Worm (Caenorhabditis elegans) whole organism, late embryonic: Measurements from ENCODE around the gene clec-233.

Experiments
- C38D4.7 ChIP-seq: fragments of 200-800 bp; sonication (Bioruptor generic); optimal IDR thresholded peaks from 2 replicates; lab custom pipeline; 2018; ENCODE audit warnings: mild to moderate bottlenecking, missing genetic modification characterization, moderate library complexity, missing compliant biosample characterization
- Y22D7AL.16 ChIP-seq: sonication (generic microtip); optimal IDR thresholded peaks from 2 replicates; lab custom pipeline; 2016; ENCODE audit warnings: missing genetic modification characterization, missing compliant biosample characterization
- ahr-1 ChIP-seq: sonication (generic microtip); optimal IDR thresholded peaks from 2 replicates; lab custom pipeline; 2016; ENCODE audit warnings: missing genetic modification characterization, missing compliant biosample characterization
- ama-1 ChIP-seq: fragments of 150-350 bp; optimal IDR thresholded peaks from 2 replicates; lab custom pipeline; 2014
- ceh-2 ChIP-seq: sonication (generic microtip); optimal IDR thresholded peaks from 2 replicates; lab custom pipeline; 2016; ENCODE audit warnings: missing genotype, missing genetic modification characterization, missing compliant biosample characterization
- ceh-30 ChIP-seq: fragments of 150-350 bp; optimal IDR thresholded peaks from 2 replicates; lab custom pipeline; 2014; ENCODE audit warnings: missing biosample characterization, missing genetic modification characterization
- ceh-45 ChIP-seq: fragments of 200-800 bp; sonication (Bioruptor generic); IDR thresholded peaks from 2 replicates; pipeline ENCODE4 v1.3.6; 2022; ENCODE audit warnings: missing genetic modification reagents, missing genetic modification characterization, missing compliant biosample characterization
- ceh-48 ChIP-seq: sonication (generic microtip); optimal IDR thresholded peaks from 2 replicates; lab custom pipeline; 2016; ENCODE audit warnings: missing genetic modification characterization, inconsistent platforms, missing compliant biosample characterization
- ceh-9 ChIP-seq: sonication (generic microtip); optimal IDR thresholded peaks from 2 replicates; lab custom pipeline; 2016; ENCODE audit warnings: mild to moderate bottlenecking, missing genetic modification characterization, inconsistent platforms, missing compliant biosample characterization
- dmd-4 ChIP-seq: sonication (generic microtip); optimal IDR thresholded peaks from 2 replicates; lab custom pipeline; 2016; ENCODE audit warnings: borderline replicate concordance, missing genetic modification characterization, missing compliant biosample characterization
- elt-4 ChIP-seq: sonication (generic microtip); optimal IDR thresholded peaks from 2 replicates; lab custom pipeline; 2016; ENCODE audit warnings: missing genetic modification characterization, missing compliant biosample characterization
- ets-4 ChIP-seq: sonication (generic microtip); optimal IDR thresholded peaks from 2 replicates; lab custom pipeline; 2016; ENCODE audit warnings: missing genetic modification characterization, missing compliant biosample characterization
- fax-1 ChIP-seq: sonication (generic microtip); optimal IDR thresholded peaks from 2 replicates; lab custom pipeline; 2016; ENCODE audit warnings: missing genotype, missing genetic modification characterization, missing compliant biosample characterization
- fkh-6 ChIP-seq: sonication (generic microtip); optimal IDR thresholded peaks from 2 replicates; lab custom pipeline; 2016; ENCODE audit warnings: missing genetic modification characterization, missing compliant biosample characterization
- hlh-13 ChIP-seq: fragments of 200-800 bp; sonication (Bioruptor generic); optimal IDR thresholded peaks from 2 replicates; lab custom pipeline; 2018; ENCODE audit warnings: mild to moderate bottlenecking, missing genetic modification characterization, missing compliant biosample characterization
- hlh-15 ChIP-seq: sonication (generic microtip); optimal IDR thresholded peaks from 2 replicates; lab custom pipeline; 2016; ENCODE audit warnings: missing genetic modification characterization, missing compliant biosample characterization
- hlh-30 ChIP-seq: sonication (generic microtip); optimal IDR thresholded peaks from 2 replicates; lab custom pipeline; 2017; ENCODE audit warnings: antibody characterized with exemption, missing genetic modification characterization, missing compliant biosample characterization; ENCODE audit not compliant: insufficient read depth
- lin-11 ChIP-seq: fragments of 200-800 bp; sonication (Bioruptor generic); optimal IDR thresholded peaks from 2 replicates; lab custom pipeline; 2018; ENCODE audit warnings: mild to moderate bottlenecking, missing genetic modification characterization, missing compliant biosample characterization
- nfya-1 ChIP-seq: sonication (generic microtip); optimal IDR thresholded peaks from 2 replicates; lab custom pipeline; 2017; ENCODE audit warnings: missing genetic modification characterization, mild to moderate bottlenecking, missing compliant biosample characterization, antibody characterized with exemption, moderate library complexity
- nhr-11 ChIP-seq: fragments of 150-350 bp; optimal IDR thresholded peaks from 2 replicates; lab custom pipeline; 2014; ENCODE audit warnings: missing biosample characterization, missing genetic modification characterization
- nhr-232 ChIP-seq: sonication (generic microtip); optimal IDR thresholded peaks from 2 replicates; lab custom pipeline; 2016; ENCODE audit warnings: missing genetic modification characterization, missing compliant biosample characterization
- pat-9 ChIP-seq: fragments of 200-800 bp; sonication (Bioruptor generic); optimal IDR thresholded peaks from 2 replicates; lab custom pipeline; 2018; ENCODE audit warnings: mild to moderate bottlenecking, missing genetic modification characterization, moderate library complexity, missing compliant biosample characterization
- pax-1 ChIP-seq: fragments of 150-350 bp; optimal IDR thresholded peaks from 2 replicates; lab custom pipeline; 2014; ENCODE audit warnings: missing biosample characterization, missing genetic modification characterization
- pha-2 ChIP-seq: sonication (generic microtip); optimal IDR thresholded peaks from 2 replicates; lab custom pipeline; 2017; ENCODE audit warnings: mild to moderate bottlenecking, missing genetic modification characterization, missing compliant biosample characterization
- pqm-1 ChIP-seq: sonication (generic microtip); optimal IDR thresholded peaks from 2 replicates; lab custom pipeline; 2016; ENCODE audit warnings: missing genetic modification characterization, missing compliant biosample characterization
- pros-1 ChIP-seq: fragments of 150-350 bp; optimal IDR thresholded peaks from 2 replicates; lab custom pipeline; 2014; ENCODE audit warnings: missing biosample characterization, missing genetic modification reagents, missing genetic modification characterization
- ref-2 ChIP-seq: sonication (generic microtip); optimal IDR thresholded peaks from 2 replicates; lab custom pipeline; 2016; ENCODE audit warnings: missing genetic modification characterization, missing compliant biosample characterization
- sdc-2 ChIP-seq: sonication (generic microtip); optimal IDR thresholded peaks from 2 replicates; lab custom pipeline; 2016; ENCODE audit warnings: missing genotype, missing genetic modification characterization, missing compliant biosample characterization
- sox-2 ChIP-seq: fragments of 200-800 bp; sonication (Bioruptor generic); IDR thresholded peaks from 2 replicates; pipeline ENCODE4 v1.3.6; 2022; ENCODE audit warnings: missing genetic modification reagents, missing genetic modification characterization, missing compliant biosample characterization
- sox-4 ChIP-seq: sonication (generic microtip); optimal IDR thresholded peaks from 2 replicates; lab custom pipeline; 2017; ENCODE audit warnings: mild to moderate bottlenecking, missing genetic modification characterization, inconsistent platforms, missing compliant biosample characterization
- tbx-7 ChIP-seq: sonication (generic microtip); optimal IDR thresholded peaks from 2 replicates; lab custom pipeline; 2016; ENCODE audit warnings: missing genotype, missing genetic modification characterization, missing compliant biosample characterization
- unc-3 ChIP-seq, 2 experiments: fragments of 200-800 bp in 1 of 2; sonication (Bioruptor generic) in 1 of 2; sonication (generic microtip) in 1 of 2; conservative IDR thresholded peaks in 1 of 2; optimal IDR thresholded peaks in 1 of 2; 2 replicates each; pipeline versions ENCODE4 v1.3.6 to Lab custom; 2016 to 2022; ENCODE audit warnings: missing compliant biosample characterization in 2 of 2, missing genetic modification characterization in 2 of 2, missing genetic modification reagents in 1 of 2
- unc-55 ChIP-seq: sonication (generic microtip); optimal IDR thresholded peaks from 2 replicates; lab custom pipeline; 2017; ENCODE audit warnings: missing biosample characterization, missing genetic modification reagents, missing genetic modification characterization
- unc-86 ChIP-seq: sonication (generic microtip); optimal IDR thresholded peaks from 2 replicates; lab custom pipeline; 2016; ENCODE audit warnings: missing genetic modification characterization, missing compliant biosample characterization

The clec-233 gene

ce11 chrV:16201730-16202129 is 32.0 kb upstream of the clec-233 start, which contains the start of gene F11A5.17:
Gene F11A5.17 (plus strand): TSS chrV:16202030.
- TF ChIP-seq elt-4 (tag; lab: Kevin White, UChicago) (no peak), sox-4 (tag; lab: Kevin White, UChicago) (no peak), C38D4.7 (GFP tag; lab: Kevin White, UChicago) (no peak), hlh-13 (GFP tag; lab: Kevin White, UChicago) (no peak), hlh-15 (tag; lab: Kevin White, UChicago) (no peak), nhr-11 (tag; lab: Kevin White, UChicago) (no peak), ets-4 (tag; lab: Kevin White, UChicago) (no peak), tbx-7 (no peak), ceh-45 (GFP tag; lab: Robert Waterston, UW) (no peak), dmd-4 (tag; lab: Kevin White, UChicago) (no peak), ceh-30 (tag; lab: Kevin White, UChicago) (no peak), ahr-1 (tag; lab: Kevin White, UChicago) (no peak), pha-2 (tag; lab: Kevin White, UChicago) (no peak), ama-1 (no peak), Y22D7AL.16 (no peak), lin-11 (tag; lab: Kevin White, UChicago) (no peak), ceh-9 (tag; lab: Kevin White, UChicago) (no peak)

ce11 chrV:16202618-16203017 is 31.1 kb upstream of the clec-233 start, which contains the start of gene F11A5.18:
Gene F11A5.18 (plus strand): TSS chrV:16202918.
- TF ChIP-seq C38D4.7 (GFP tag; lab: Kevin White, UChicago) (no peak), nhr-232 (tag; lab: Kevin White, UChicago) (no peak)

DNA sequence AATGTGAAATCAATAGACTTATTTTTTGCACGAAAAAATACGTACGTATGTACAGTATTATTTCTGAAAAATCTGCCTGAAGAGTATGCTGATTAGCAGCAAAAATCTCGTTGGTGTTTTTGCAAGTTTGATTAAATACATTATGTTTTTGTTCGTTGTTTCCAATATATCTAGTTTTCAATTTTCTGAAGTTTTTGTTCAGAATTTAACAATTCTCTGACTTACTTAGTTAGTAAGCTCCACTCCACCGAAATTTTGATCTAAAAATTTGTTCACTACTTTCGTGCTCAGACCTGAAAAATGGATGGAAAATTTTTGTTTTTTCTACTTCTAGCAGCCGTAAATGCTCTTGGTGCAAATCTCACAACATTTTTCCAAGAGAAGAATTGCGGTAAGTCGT is 28.8 kb upstream of the clec-233 start, which contains the start of gene irld-26:
TSS of gene irld-26 (plus strand) at position 301 of the 400 bp plus-strand sequence.
- TF ChIP-seq pha-2 (tag; lab: Kevin White, UChicago) (no peak), unc-86 (no peak), nfya-1 (tag; lab: Kevin White, UChicago) (no peak), sox-4 (tag; lab: Kevin White, UChicago) (no peak), C38D4.7 (GFP tag; lab: Kevin White, UChicago) (no peak), pat-9 (tag; lab: Kevin White, UChicago) (no peak), unc-55 (GFP tag; lab: Kevin White, UChicago) (no peak), ceh-48 (tag; lab: Kevin White, UChicago) (no peak)

ce11 chrV:16209837-16210236 is 23.9 kb upstream of the clec-233 start, which contains the start of gene oac-15:
Gene oac-15 (minus strand): TSS chrV:16209937.
- no peak for TF ChIP-seq ceh-2 (tag; lab: Kevin White, UChicago)
- no peak for TF ChIP-seq ref-2 (tag; lab: Kevin White, UChicago)
- TF ChIP-seq pros-1 (tag; lab: Kevin White, UChicago), result no peak
- no peak for TF ChIP-seq pax-1 (tag; lab: Kevin White, UChicago)
- no peak for TF ChIP-seq sox-2 (GFP tag; lab: Robert Waterston, UW)
- TF ChIP-seq lin-11 (tag; lab: Kevin White, UChicago), result no peak
- no peak for TF ChIP-seq C38D4.7 (GFP tag; lab: Kevin White, UChicago)
- TF ChIP-seq unc-3 (GFP tag; conservative IDR thresholded peaks at IDR 0.05; lab: Robert Waterston, UW), result no peak
- no peak for TF ChIP-seq unc-3 (tag; optimal IDR thresholded peaks at IDR 0.05; lab: Kevin White, UChicago)
- TF ChIP-seq fax-1, result no peak

- TF ChIP-seq fkh-6 (tag; lab: Kevin White, UChicago) (no peak), hlh-30 (tag; lab: Kevin White, UChicago) (no peak), pqm-1 (tag; lab: Kevin White, UChicago) (no peak), C38D4.7 (GFP tag; lab: Kevin White, UChicago) (no peak), ref-2 (tag; lab: Kevin White, UChicago) (no peak), unc-55 (GFP tag; lab: Kevin White, UChicago) (no peak), ahr-1 (tag; lab: Kevin White, UChicago) (no peak), sdc-2 (tag; lab: Kevin White, UChicago) (no peak)
- TF ChIP-seq, all 69 proteins: peak for 0
These were observed 23.3 kb upstream of the clec-233 start, which contains the start of gene F11A5.16 for ce11 chrV:16210257-16211002. Gene F11A5.16 (plus strand): TSS chrV:16210952.
